Worm (Caenorhabditis elegans) whole organism, early embryonic: ENCODE measurements around the gene dmsr-14.

Experiments used
- B0310.2 ChIP-seq: sonication (generic microtip); optimal IDR thresholded peaks from 2 replicates; lab custom pipeline; 2016; ENCODE audit warnings: mild to moderate bottlenecking, missing genetic modification characterization, missing compliant biosample characterization
- F13C5.2 ChIP-seq: sonication (generic microtip); optimal IDR thresholded peaks from 2 replicates; lab custom pipeline; 2017; ENCODE audit warnings: mild to moderate bottlenecking, missing genetic modification characterization, inconsistent platforms, missing compliant biosample characterization
- aly-1 ChIP-seq: sonication (generic microtip); optimal IDR thresholded peaks from 2 replicates; lab custom pipeline; 2016; ENCODE audit warnings: missing genetic modification characterization, missing compliant biosample characterization
- ama-1 ChIP-seq: fragments of 150-350 bp; optimal IDR thresholded peaks from 2 replicates; lab custom pipeline; 2014
- ceh-13 ChIP-seq: fragments of 200-800 bp; sonication (Bioruptor generic); optimal IDR thresholded peaks from 2 replicates; lab custom pipeline; 2018; ENCODE audit warnings: mild to moderate bottlenecking, missing genetic modification characterization, missing compliant biosample characterization
- ceh-36 ChIP-seq: sonication (generic microtip); optimal IDR thresholded peaks from 2 replicates; lab custom pipeline; 2016; ENCODE audit warnings: missing genetic modification characterization, inconsistent platforms, missing compliant biosample characterization
- ets-7 ChIP-seq: sonication (generic microtip); optimal IDR thresholded peaks from 2 replicates; lab custom pipeline; 2016; ENCODE audit warnings: missing genotype, missing genetic modification characterization, missing compliant biosample characterization
- flt-1 ChIP-seq: fragments of 200-800 bp; sonication (Bioruptor generic); IDR thresholded peaks from 2 replicates; pipeline ENCODE4 v1.3.6; 2022; ENCODE audit warnings: missing genetic modification characterization, missing compliant biosample characterization
- hnd-1 ChIP-seq: sonication (generic microtip); optimal IDR thresholded peaks from 2 replicates; lab custom pipeline; 2016; ENCODE audit warnings: missing genetic modification characterization, missing compliant biosample characterization
- scrt-1 ChIP-seq: fragments of 200-800 bp; sonication (Bioruptor generic); IDR thresholded peaks from 2 replicates; pipeline ENCODE4 v1.3.6; 2022; ENCODE audit warnings: missing genetic modification characterization, missing compliant biosample characterization
- sea-1 ChIP-seq: fragments of 200-800 bp; sonication (Bioruptor generic); conservative IDR thresholded peaks from 2 replicates; pipeline ENCODE4 v1.3.6; 2022; ENCODE audit warnings: missing genetic modification characterization, missing compliant biosample characterization
- tbx-11 ChIP-seq: fragments of 200-800 bp; sonication (Bioruptor generic); IDR thresholded peaks from 2 replicates; pipeline ENCODE4 v1.3.6; 2022; ENCODE audit warnings: missing genetic modification characterization, missing compliant biosample characterization
- tbx-37 ChIP-seq: fragments of 200-800 bp; sonication (Bioruptor generic); conservative IDR thresholded peaks from 2 replicates; pipeline ENCODE4 v1.3.6; 2022; ENCODE audit warnings: missing genetic modification reagents, missing genetic modification characterization, missing compliant biosample characterization

- TF ChIP-seq aly-1 (tag; lab: Kevin White, UChicago) (no peak), ceh-36 (tag; lab: Kevin White, UChicago) (no peak), flt-1 (GFP tag; lab: Robert Waterston, UW) (no peak), ceh-13 (GFP tag; lab: Kevin White, UChicago) (no peak), ama-1 (no peak), ets-7 (tag; lab: Kevin White, UChicago) (no peak), hnd-1 (tag; lab: Kevin White, UChicago) (no peak), tbx-11 (no peak), B0310.2 (no peak), F13C5.2 (no peak), sea-1 (GFP tag; lab: Robert Waterston, UW) (no peak), tbx-37 (no peak), scrt-1 (GFP tag; lab: Robert Waterston, UW) (no peak)
These were observed 20.8 kb downstream of the dmsr-14 start for ce11 chrV:6796264-6796663.
